Worm (Caenorhabditis elegans) whole organism, L2 larva: ENCODE measurements around the gene pac-1.

Experiments used
- C34F6.9 ChIP-seq: fragments of 150-350 bp; optimal IDR thresholded peaks from 2 replicates; lab custom pipeline; 2014; ENCODE audit warnings: missing biosample characterization, missing genetic modification characterization
- F13H6.1 ChIP-seq: sonication (generic microtip); optimal IDR thresholded peaks from 2 replicates; lab custom pipeline; 2016; ENCODE audit warnings: missing genetic modification characterization, missing compliant biosample characterization
- alr-1 ChIP-seq: fragments of 150-350 bp; optimal IDR thresholded peaks from 2 replicates; lab custom pipeline; 2014; ENCODE audit warnings: missing biosample characterization, missing genetic modification characterization
- aly-2 ChIP-seq: fragments of 150-350 bp; optimal IDR thresholded peaks from 2 replicates; lab custom pipeline; 2014; ENCODE audit warnings: missing biosample characterization, missing genetic modification characterization
- ama-1 ChIP-seq: fragments of 150-350 bp; optimal IDR thresholded peaks from 2 replicates; lab custom pipeline; 2018; ENCODE audit warnings: inconsistent platforms
- blmp-1 ChIP-seq: sonication (generic microtip); optimal IDR thresholded peaks from 2 replicates; lab custom pipeline; 2017; ENCODE audit warnings: missing genetic modification characterization, mild to moderate bottlenecking, missing compliant biosample characterization, antibody characterized with exemption, moderate library complexity; ENCODE audit not compliant: insufficient read depth
- ceh-82 ChIP-seq: fragments of 150-350 bp; optimal IDR thresholded peaks from 2 replicates; lab custom pipeline; 2014; ENCODE audit warnings: missing biosample characterization, missing genetic modification characterization
- crh-2 ChIP-seq: sonication (generic microtip); optimal IDR thresholded peaks from 2 replicates; lab custom pipeline; 2017; ENCODE audit warnings: missing biosample characterization, missing genetic modification characterization
- dmd-4 ChIP-seq: sonication (generic microtip); optimal IDR thresholded peaks from 2 replicates; lab custom pipeline; 2017; ENCODE audit warnings: missing biosample characterization, missing genetic modification characterization
- egl-27 ChIP-seq: sonication (generic microtip); optimal IDR thresholded peaks from 3 replicates; lab custom pipeline; 2017; ENCODE audit warnings: missing biosample characterization, missing genetic modification reagents, missing genetic modification characterization
- elt-1 ChIP-seq: fragments of 150-350 bp; optimal IDR thresholded peaks from 2 replicates; lab custom pipeline; 2014; ENCODE audit warnings: missing biosample characterization, missing genetic modification characterization
- elt-3 ChIP-seq: sonication (generic microtip); optimal IDR thresholded peaks from 2 replicates; lab custom pipeline; 2017; ENCODE audit warnings: missing biosample characterization, missing genetic modification characterization
- fos-1 ChIP-seq: fragments of 150-350 bp; optimal IDR thresholded peaks from 2 replicates; lab custom pipeline; 2014; ENCODE audit warnings: missing biosample characterization, missing genetic modification characterization
- gmeb-1 ChIP-seq: fragments of 150-350 bp; optimal IDR thresholded peaks from 2 replicates; lab custom pipeline; 2014; ENCODE audit warnings: missing biosample characterization, missing genetic modification characterization
- lin-13 ChIP-seq: fragments of 150-350 bp; optimal IDR thresholded peaks from 2 replicates; lab custom pipeline; 2014; ENCODE audit warnings: missing biosample characterization, missing genetic modification reagents, missing genetic modification characterization
- lin-39 ChIP-seq: fragments of 150-350 bp; optimal IDR thresholded peaks from 2 replicates; lab custom pipeline; 2014; ENCODE audit warnings: missing biosample characterization, missing genetic modification reagents, missing genetic modification characterization
- lsy-2 ChIP-seq, 2 experiments: fragments of 150-350 bp in 1 of 2; sonication (generic microtip) in 1 of 2; optimal IDR thresholded peaks; 2 replicates each; lab custom pipeline; 2014 to 2017; ENCODE audit warnings: missing biosample characterization in 2 of 2, missing genetic modification characterization in 2 of 2
- nhr-10 ChIP-seq: sonication (generic microtip); optimal IDR thresholded peaks from 2 replicates; lab custom pipeline; 2017; ENCODE audit warnings: missing biosample characterization, missing genetic modification characterization
- nhr-11 ChIP-seq: fragments of 150-350 bp; optimal IDR thresholded peaks from 2 replicates; lab custom pipeline; 2014; ENCODE audit warnings: missing biosample characterization, missing genetic modification characterization
- nhr-12 ChIP-seq: fragments of 150-350 bp; optimal IDR thresholded peaks from 2 replicates; lab custom pipeline; 2014; ENCODE audit warnings: missing biosample characterization, missing genetic modification characterization
- nhr-129 ChIP-seq: fragments of 150-350 bp; optimal IDR thresholded peaks from 2 replicates; lab custom pipeline; 2014; ENCODE audit warnings: missing biosample characterization, missing genetic modification characterization
- nhr-21 ChIP-seq: fragments of 150-350 bp; optimal IDR thresholded peaks from 2 replicates; lab custom pipeline; 2014; ENCODE audit warnings: missing biosample characterization, missing genetic modification characterization
- nhr-237 ChIP-seq: fragments of 150-350 bp; optimal IDR thresholded peaks from 2 replicates; lab custom pipeline; 2014; ENCODE audit warnings: missing biosample characterization, missing genetic modification characterization
- nhr-25 ChIP-seq: fragments of 150-350 bp; sonication (generic microtip); optimal IDR thresholded peaks from 3 replicates; lab custom pipeline; 2014; ENCODE audit warnings: missing biosample characterization, missing genetic modification characterization
- nhr-6 ChIP-seq: fragments of 150-350 bp; optimal IDR thresholded peaks from 2 replicates; lab custom pipeline; 2014; ENCODE audit warnings: missing biosample characterization, missing genetic modification characterization
- nhr-77 ChIP-seq: fragments of 150-350 bp; optimal IDR thresholded peaks from 2 replicates; lab custom pipeline; 2014; ENCODE audit warnings: missing biosample characterization, missing genetic modification characterization
- peb-1 ChIP-seq: fragments of 150-350 bp; optimal IDR thresholded peaks from 2 replicates; lab custom pipeline; 2014; ENCODE audit warnings: missing biosample characterization, missing genetic modification characterization
- sem-4 ChIP-seq: fragments of 150-350 bp; optimal IDR thresholded peaks from 2 replicates; lab custom pipeline; 2014; ENCODE audit warnings: missing biosample characterization, missing genetic modification reagents, missing genetic modification characterization
- skn-1 ChIP-seq: sonication (generic microtip); optimal IDR thresholded peaks from 2 replicates; lab custom pipeline; 2017; ENCODE audit warnings: missing biosample characterization, missing genetic modification characterization
- unc-55 ChIP-seq: fragments of 150-350 bp; sonication (generic microtip); optimal IDR thresholded peaks from 3 replicates; lab custom pipeline; 2014; ENCODE audit warnings: missing biosample characterization, missing genetic modification reagents, missing genetic modification characterization
- unc-62 ChIP-seq: fragments of 150-350 bp; optimal IDR thresholded peaks from 2 replicates; lab custom pipeline; 2014; ENCODE audit warnings: missing biosample characterization, missing genetic modification reagents, missing genetic modification characterization
- zag-1 ChIP-seq: fragments of 150-350 bp; optimal IDR thresholded peaks from 2 replicates; lab custom pipeline; 2014; ENCODE audit warnings: missing biosample characterization, missing genetic modification characterization
- ztf-11 ChIP-seq: sonication (generic microtip); optimal IDR thresholded peaks from 2 replicates; lab custom pipeline; 2017; ENCODE audit warnings: missing biosample characterization, missing genetic modification characterization
- ztf-4 ChIP-seq: fragments of 150-350 bp; optimal IDR thresholded peaks from 2 replicates; lab custom pipeline; 2014; ENCODE audit warnings: missing biosample characterization, missing genetic modification characterization

The pac-1 gene

DNA sequence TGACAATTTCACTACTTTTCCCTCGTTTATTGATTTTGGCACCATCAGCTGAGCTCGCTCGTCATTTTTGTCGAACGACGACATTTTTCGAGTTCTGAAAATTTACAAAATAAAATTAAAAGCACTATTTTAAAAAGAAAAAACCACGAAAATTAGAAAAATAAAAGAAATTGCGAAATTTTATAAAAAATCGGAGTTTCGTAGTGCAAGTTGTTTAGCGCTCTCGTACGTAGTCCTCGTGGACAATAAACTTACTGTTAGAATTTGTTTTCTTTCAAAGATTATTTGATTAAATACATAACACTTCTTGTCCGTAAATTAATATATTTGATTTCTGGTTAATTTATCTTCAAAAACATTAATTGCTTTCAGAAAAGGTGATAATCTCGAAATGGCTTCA is 4.6 kb upstream of the pac-1 start, which contains the start of the genes ess-2 and F42H10.2 (continued):
- no peak for TF ChIP-seq peb-1
- TF ChIP-seq aly-2 = no peak
- TF ChIP-seq fos-1 (tag; lab: Kevin White, UChicago) = peak; percentile 42
- TF ChIP-seq ceh-82 (tag; lab: Kevin White, UChicago) = no peak
- no peak for TF ChIP-seq elt-3
- TF ChIP-seq elt-1 (tag; lab: Kevin White, UChicago) = no peak
- TF ChIP-seq nhr-11 (tag; lab: Kevin White, UChicago) = no peak
- TF ChIP-seq ztf-11 (tag; lab: Kevin White, UChicago) = no peak
- peak; percentile 25 for TF ChIP-seq nhr-129 (tag; lab: Kevin White, UChicago)
- TF ChIP-seq crh-2 (tag; lab: Kevin White, UChicago) = peak; percentile 47
- no peak for TF ChIP-seq dmd-4 (tag; lab: Kevin White, UChicago)
- peak; percentile 49 for TF ChIP-seq gmeb-1

ce11 chrIII:8491945-8492344 is 2.9 kb upstream of the pac-1 start:
- no peak for TF ChIP-seq ceh-82 (tag; lab: Kevin White, UChicago)
- no peak for TF ChIP-seq unc-62 (GFP tag; lab: Kevin White, UChicago)
- TF ChIP-seq nhr-237 (tag; lab: Kevin White, UChicago) = no peak
- no peak for TF ChIP-seq gmeb-1
- TF ChIP-seq ztf-4 (tag; lab: Kevin White, UChicago) = no peak
- TF ChIP-seq lsy-2 (tag; optimal IDR thresholded peaks at IDR 0.05; lab: Kevin White, UChicago) = no peak
- TF ChIP-seq zag-1 (tag; lab: Kevin White, UChicago) = no peak
- TF ChIP-seq nhr-12 = no peak
- TF ChIP-seq lin-13 (GFP tag; lab: Kevin White, UChicago) = no peak
- no peak for TF ChIP-seq unc-55 (GFP tag; lab: Kevin White, UChicago)
- no peak for TF ChIP-seq elt-3
- no peak for TF ChIP-seq nhr-10
- TF ChIP-seq nhr-77 = no peak
- TF ChIP-seq skn-1 (tag; lab: Kevin White, UChicago) = no peak
- no peak for TF ChIP-seq blmp-1 (tag; lab: Kevin White, UChicago)
- TF ChIP-seq egl-27 = no peak
- TF ChIP-seq nhr-129 (tag; lab: Kevin White, UChicago) = no peak
- no peak for TF ChIP-seq C34F6.9 (tag; lab: Kevin White, UChicago)
- no peak for TF ChIP-seq nhr-21 (tag; lab: Kevin White, UChicago)
- TF ChIP-seq, all 48 proteins: peak for 0

ce11 chrIII:8503341-8503740 is 8.5 kb downstream of the pac-1 start:
- no peak for TF ChIP-seq gmeb-1
- TF ChIP-seq unc-62 (GFP tag; lab: Kevin White, UChicago) = no peak
- TF ChIP-seq alr-1 (tag; lab: Kevin White, UChicago) = no peak
- TF ChIP-seq nhr-21 (tag; lab: Kevin White, UChicago) = no peak
- no peak for TF ChIP-seq elt-3
- no peak for TF ChIP-seq ama-1
- peak; percentile 17 for TF ChIP-seq nhr-25 (tag; lab: Kevin White, UChicago)
- peak; percentile 8 for TF ChIP-seq egl-27
- TF ChIP-seq F13H6.1 (tag; lab: Kevin White, UChicago) = peak; percentile 41
- TF ChIP-seq nhr-6 (tag; lab: Kevin White, UChicago) = no peak
- TF ChIP-seq lsy-2 (tag; optimal IDR thresholded peaks at IDR 0.05; lab: Kevin White, UChicago) = peak in 1 of 2 experiments; percentile 28
- TF ChIP-seq sem-4 = no peak
- TF ChIP-seq lin-39 (tag; lab: Kevin White, UChicago) = no peak
- TF ChIP-seq dmd-4 (tag; lab: Kevin White, UChicago) = no peak

ce11 chrIII:8504176-8504763 is 9.5 kb downstream of the pac-1 start:
- peak; percentile 22 for TF ChIP-seq fos-1 (tag; lab: Kevin White, UChicago)
- peak; percentile 55 for TF ChIP-seq nhr-21 (tag; lab: Kevin White, UChicago)
- no peak for TF ChIP-seq ztf-11 (tag; lab: Kevin White, UChicago)

DNA sequence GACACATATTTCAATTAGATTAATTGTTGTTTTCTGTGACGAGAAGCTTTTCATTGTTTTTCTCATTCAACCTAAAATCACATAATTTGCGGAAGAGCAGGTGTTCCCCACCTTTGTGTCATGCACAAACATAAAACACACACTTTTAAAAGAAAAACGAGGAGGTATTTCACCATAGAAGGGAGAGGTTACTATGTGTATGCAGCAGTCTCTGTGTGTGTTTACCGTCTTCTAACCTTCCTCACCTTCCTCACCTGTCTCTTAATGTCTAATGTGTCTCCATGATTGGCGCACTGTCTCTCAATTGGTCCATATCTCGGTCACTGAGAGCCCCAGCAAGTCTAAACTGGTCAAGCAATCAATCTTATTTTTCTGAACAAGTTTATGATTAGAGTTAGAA is 11.5 kb downstream of the pac-1 start:
- TF ChIP-seq fos-1 (tag; lab: Kevin White, UChicago) = peak; percentile 26
- TF ChIP-seq zag-1 (tag; lab: Kevin White, UChicago) = no peak
